Worm (Caenorhabditis elegans): Measurements from ENCODE around the gene ZC449.5.

ZC449.5 gene

ce11 chrX:5020996-5021395 is 16.6 kb downstream of the ZC449.5 start, which contains the start of gene ZC449.2:
Gene ZC449.2 (plus strand): TSS chrX:5021285.
- TF ChIP-seq eor-1 (tag; optimal IDR thresholded peaks at IDR 0.05) (no peak), ceh-28 (tag; optimal IDR thresholded peaks at IDR 0.05) (no peak), pqm-1 (tag; optimal IDR thresholded peaks at IDR 0.05) (peak; percentile 38), daf-12 (tag; optimal IDR thresholded peaks at IDR 0.05) (no peak)

- TF ChIP-seq elt-2 (tag; optimal IDR thresholded peaks at IDR 0.05) (peak; percentile 56), unc-39 (tag; optimal IDR thresholded peaks at IDR 0.05) (no peak), nhr-23 (tag; optimal IDR thresholded peaks at IDR 0.05) (peak; percentile 47), mml-1 (tag; optimal IDR thresholded peaks at IDR 0.05) (no peak), lin-39 (tag; optimal IDR thresholded peaks at IDR 0.05) (peak; percentile 31), snpc-4 (tag; optimal IDR thresholded peaks at IDR 0.05) (peak; percentile 11), ceh-82 (tag; optimal IDR thresholded peaks at IDR 0.05) (no peak), nhr-28 (tag; optimal IDR thresholded peaks at IDR 0.05) (no peak), pha-4 (tag; optimal IDR thresholded peaks at IDR 0.05) (peak; percentile 58), pqm-1 (tag; optimal IDR thresholded peaks at IDR 0.05) (peak; percentile 27), ceh-28 (tag; optimal IDR thresholded peaks at IDR 0.05) (peak; percentile 58), nhr-25 (tag; optimal IDR thresholded peaks at IDR 0.05) (peak; percentile 43), ZK546.5 (tag; optimal IDR thresholded peaks at IDR 0.05) (no peak), ceh-9 (tag; optimal IDR thresholded peaks at IDR 0.05) (no peak), nfya-1 (tag; optimal IDR thresholded peaks at IDR 0.05; ENCODE audit: insufficient read depth) (peak; percentile 19)
These were observed 19.4 kb downstream of the ZC449.5 start for ce11 chrX:5018062-5018653.

- no peak for TF ChIP-seq skn-1 (tag; optimal IDR thresholded peaks at IDR 0.05)
- TF ChIP-seq ceh-9 (tag; optimal IDR thresholded peaks at IDR 0.05): no peak
- TF ChIP-seq elt-1 (tag; optimal IDR thresholded peaks at IDR 0.05): no peak
- no peak for TF ChIP-seq nhr-23 (tag; optimal IDR thresholded peaks at IDR 0.05)
- no peak for TF ChIP-seq nhr-11 (tag; optimal IDR thresholded peaks at IDR 0.05)
- TF ChIP-seq nhr-77 (tag; optimal IDR thresholded peaks at IDR 0.05): no peak
- no peak for TF ChIP-seq lin-39 (tag; optimal IDR thresholded peaks at IDR 0.05)
- TF ChIP-seq mml-1 (tag; optimal IDR thresholded peaks at IDR 0.05): no peak
- TF ChIP-seq ceh-16 (tag; optimal IDR thresholded peaks at IDR 0.05): no peak
- no peak for TF ChIP-seq ztf-11 (tag; optimal IDR thresholded peaks at IDR 0.05)
- TF ChIP-seq egl-27 (tag; optimal IDR thresholded peaks at IDR 0.05): no peak
- TF ChIP-seq daf-12 (tag; optimal IDR thresholded peaks at IDR 0.05): no peak
- TF ChIP-seq nhr-76 (tag; optimal IDR thresholded peaks at IDR 0.05): no peak
- TF ChIP-seq fkh-2 (tag; optimal IDR thresholded peaks at IDR 0.05): no peak
- no peak for TF ChIP-seq ZK546.5 (tag; optimal IDR thresholded peaks at IDR 0.05)
These were observed 20.0 kb downstream of the ZC449.5 start, which contains the start of gene sek-3 for ce11 chrX:5017591-5017990. Gene sek-3 (plus strand): TSS chrX:5017891.

DNA sequence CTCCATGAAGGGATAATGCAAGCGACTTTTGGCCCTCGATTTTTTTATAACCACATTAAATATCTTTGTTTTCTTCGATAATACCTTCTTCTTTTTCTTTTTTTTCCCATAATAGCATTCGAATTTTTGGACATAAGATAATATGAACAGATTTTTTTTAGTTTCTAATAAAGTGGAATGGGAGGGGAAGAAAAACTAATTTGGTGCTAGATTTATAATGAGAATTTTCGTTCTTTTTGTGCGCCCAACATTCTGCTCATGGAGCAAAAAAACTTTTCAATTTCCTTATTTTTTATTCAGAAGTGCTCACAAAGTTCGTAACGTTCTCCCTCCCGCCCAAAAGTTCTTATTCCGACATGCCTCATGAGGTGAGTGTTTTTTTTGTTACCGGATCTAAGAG is 21.8 kb downstream of the ZC449.5 start, which contains the start of gene ZC449.8:
TSS of gene ZC449.8 (plus strand) at position 301 of the 400 bp plus-strand sequence.
- no peak for TF ChIP-seq elt-2 (tag; optimal IDR thresholded peaks at IDR 0.05)
- TF ChIP-seq ceh-28 (tag; optimal IDR thresholded peaks at IDR 0.05): no peak
- TF ChIP-seq nhr-237 (tag; optimal IDR thresholded peaks at IDR 0.05): no peak
- TF ChIP-seq nhr-23 (tag; optimal IDR thresholded peaks at IDR 0.05): no peak
- no peak for TF ChIP-seq tbx-2 (tag; optimal IDR thresholded peaks at IDR 0.05)
- TF ChIP-seq fkh-2 (tag; optimal IDR thresholded peaks at IDR 0.05): no peak
- TF ChIP-seq lin-15B (tag; optimal IDR thresholded peaks at IDR 0.05): no peak
- TF ChIP-seq nhr-76 (tag; optimal IDR thresholded peaks at IDR 0.05): no peak
- no peak for TF ChIP-seq zag-1 (tag; optimal IDR thresholded peaks at IDR 0.05)

DNA sequence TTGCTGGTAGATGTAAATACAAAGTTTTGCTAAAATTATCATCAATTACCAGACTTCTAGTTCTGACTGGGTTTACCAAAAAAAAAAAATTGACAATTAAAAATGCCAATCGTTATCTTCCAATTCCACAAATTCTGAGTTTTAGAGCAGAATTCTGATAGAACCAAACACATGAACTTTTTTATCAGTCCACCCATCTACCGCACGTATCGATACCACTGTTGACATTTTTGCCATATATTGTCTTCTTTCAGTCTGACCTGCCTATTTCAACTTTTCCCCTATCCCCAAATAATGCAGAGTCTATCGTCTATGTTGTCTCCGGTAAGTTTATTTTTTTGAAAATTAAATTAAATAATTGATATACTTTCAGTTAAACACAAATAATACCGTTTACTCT is 23.7 kb downstream of the ZC449.5 start, which contains the start of gene ZC449.7:
TSS of gene ZC449.7 (plus strand) at position 249 of the 400 bp plus-strand sequence.
- TF ChIP-seq lsy-12 (tag; optimal IDR thresholded peaks at IDR 0.05) (no peak), mml-1 (tag; optimal IDR thresholded peaks at IDR 0.05) (no peak), ama-1 (optimal IDR thresholded peaks at IDR 0.05) (no peak), egl-27 (tag; optimal IDR thresholded peaks at IDR 0.05) (no peak), elt-2 (tag; optimal IDR thresholded peaks at IDR 0.05) (peak; percentile 51), pha-4 (tag; optimal IDR thresholded peaks at IDR 0.05) (peak; percentile 10), ceh-16 (tag; optimal IDR thresholded peaks at IDR 0.05) (no peak), ztf-11 (tag; optimal IDR thresholded peaks at IDR 0.05) (no peak), lin-39 (tag; optimal IDR thresholded peaks at IDR 0.05) (no peak), R02D3.7 (tag; optimal IDR thresholded peaks at IDR 0.05) (no peak), nhr-25 (tag; optimal IDR thresholded peaks at IDR 0.05) (no peak), snpc-4 (tag; optimal IDR thresholded peaks at IDR 0.05) (no peak)

Measured in whole organism, L3 larva.